Fruit fly (Drosophila melanogaster): ENCODE results near the gene CG8852.
A peak's percentile ranks its signal among the peaks of the same experiment; 100 is the strongest.

The CG8852 gene

dm6 chr2L:3567394-3567793, 42.5 kb downstream of the CG8852 start (continued):
- TF ChIP-seq CG7368 (GFP tag; optimal IDR thresholded peaks at IDR 0.05) (no peak), Sox15 (GFP tag; optimal IDR thresholded peaks at IDR 0.05) (no peak), CG11762 (GFP tag; optimal IDR thresholded peaks at IDR 0.05; ENCODE audit: insufficient read depth) (no peak), CG8319 (GFP tag; optimal IDR thresholded peaks at IDR 0.05) (no peak), cyc (GFP tag; optimal IDR thresholded peaks at IDR 0.05) (peak; percentile 42), CG6792 (GFP tag; optimal IDR thresholded peaks at IDR 0.05) (peak; percentile 33), CG6854 (GFP tag; optimal IDR thresholded peaks at IDR 0.05) (no peak), fd59A (GFP tag; optimal IDR thresholded peaks at IDR 0.05) (no peak), CG15336 (GFP tag; IDR thresholded peaks at IDR 0.05) (no peak), CG8632 (GFP tag; optimal IDR thresholded peaks at IDR 0.05) (no peak), lz (GFP tag; optimal IDR thresholded peaks at IDR 0.05) (peak; percentile 22), ss (GFP tag; optimal IDR thresholded peaks at IDR 0.05) (no peak), CG6163 (GFP tag; IDR thresholded peaks at IDR 0.05) (no peak; the same call in 2 of the 3 replicates), CG34406 (GFP tag; optimal IDR thresholded peaks at IDR 0.05) (peak; percentile 11), Met (GFP tag; optimal IDR thresholded peaks at IDR 0.05) (peak; percentile 46), Hr39 (GFP tag; optimal IDR thresholded peaks at IDR 0.05) (peak; percentile 19), Ets21C (GFP tag; optimal IDR thresholded peaks at IDR 0.05) (peak; percentile 24)

DNA sequence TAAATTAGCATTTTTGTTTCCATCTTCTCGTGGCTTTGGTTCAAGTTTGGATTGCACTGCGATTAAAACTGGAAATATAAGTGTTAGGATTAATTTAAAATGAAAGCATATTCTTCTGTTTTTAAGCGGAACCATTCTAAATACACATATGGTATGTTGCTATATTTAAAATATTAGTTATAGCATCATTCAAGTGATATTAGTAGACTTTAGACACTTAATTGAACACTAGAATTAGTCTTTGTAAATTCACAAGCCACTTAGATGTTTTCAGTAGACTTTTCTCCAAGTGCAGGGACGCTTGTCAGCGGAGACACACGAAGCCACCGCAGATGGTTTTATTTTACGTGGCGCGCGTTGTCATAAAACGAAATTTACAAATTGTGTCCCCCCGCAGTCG, 45.0 kb downstream of the CG8852 start:
- no peak for TF ChIP-seq CG7368 (GFP tag; optimal IDR thresholded peaks at IDR 0.05)
- peak; percentile 79 for TF ChIP-seq svp (GFP tag)
- no peak for TF ChIP-seq Hr4 (GFP tag; optimal IDR thresholded peaks at IDR 0.05)
- peak; percentile 32 for TF ChIP-seq Smox (GFP tag; optimal IDR thresholded peaks at IDR 0.05)
- no peak for TF ChIP-seq CG8632 (GFP tag; optimal IDR thresholded peaks at IDR 0.05)
- TF ChIP-seq CG34406 (GFP tag; optimal IDR thresholded peaks at IDR 0.05) = no peak
- TF ChIP-seq Blimp-1 (GFP tag; optimal IDR thresholded peaks at IDR 0.05) = no peak
- TF ChIP-seq CG6854 (GFP tag; optimal IDR thresholded peaks at IDR 0.05) = no peak
- no peak for TF ChIP-seq CG6808 (GFP tag; optimal IDR thresholded peaks at IDR 0.05)
- no peak for TF ChIP-seq Gug (GFP tag; IDR thresholded peaks at IDR 0.05)
- no peak for TF ChIP-seq Lpt (GFP tag; optimal IDR thresholded peaks at IDR 0.05)
- peak; percentile 31 for TF ChIP-seq pdm3 (GFP tag; optimal IDR thresholded peaks at IDR 0.05)
- no peak for TF ChIP-seq spab (GFP tag; optimal IDR thresholded peaks at IDR 0.05)
- TF ChIP-seq fd59A (GFP tag; optimal IDR thresholded peaks at IDR 0.05) = no peak
- TF ChIP-seq fd85E (GFP tag; optimal IDR thresholded peaks at IDR 0.05) = no peak
- peak; percentile 46 for TF ChIP-seq topi (GFP tag; optimal IDR thresholded peaks at IDR 0.05)
- TF ChIP-seq salr (GFP tag; optimal IDR thresholded peaks at IDR 0.05) = no peak
- TF ChIP-seq OdsH (GFP tag; optimal IDR thresholded peaks at IDR 0.05) = peak; percentile 28
- TF ChIP-seq lz (GFP tag; optimal IDR thresholded peaks at IDR 0.05) = peak; percentile 32
- TF ChIP-seq CG32006 (GFP tag; optimal IDR thresholded peaks at IDR 0.05) = no peak
- TF ChIP-seq Sox102F (GFP tag; optimal IDR thresholded peaks at IDR 0.05) = peak; percentile 54
- no peak for TF ChIP-seq Ets96B (tag; optimal IDR thresholded peaks at IDR 0.05)
- TF ChIP-seq Eip93F (GFP tag; optimal IDR thresholded peaks at IDR 0.05) = no peak
- peak; percentile 59 for TF ChIP-seq esn (GFP tag; optimal IDR thresholded peaks at IDR 0.05)
- TF ChIP-seq CG11762 (GFP tag; optimal IDR thresholded peaks at IDR 0.05; ENCODE audit: insufficient read depth) = no peak
- TF ChIP-seq CG6163 (GFP tag; IDR thresholded peaks at IDR 0.05) = no peak
- TF ChIP-seq CG10631 (GFP tag; optimal IDR thresholded peaks at IDR 0.05) = no peak
- no peak for TF ChIP-seq Eip75B (GFP tag; optimal IDR thresholded peaks at IDR 0.05)
- peak; percentile 24 for TF ChIP-seq CG6792 (GFP tag; optimal IDR thresholded peaks at IDR 0.05)
- peak; percentile 16 for TF ChIP-seq cyc (GFP tag; optimal IDR thresholded peaks at IDR 0.05)
- no peak for TF ChIP-seq CG1621 (tag; optimal IDR thresholded peaks at IDR 0.05)
- TF ChIP-seq CG4318 (GFP tag; optimal IDR thresholded peaks at IDR 0.05) = no peak
- TF ChIP-seq CG8119 (GFP tag; IDR thresholded peaks at IDR 0.05) = no peak
- TF ChIP-seq Hr39 (GFP tag; optimal IDR thresholded peaks at IDR 0.05) = peak; percentile 41
- TF ChIP-seq eg (GFP tag; IDR thresholded peaks at IDR 0.05) = no peak
- TF ChIP-seq dsx (GFP tag; optimal IDR thresholded peaks at IDR 0.05; ENCODE audit: poor library complexity, severe bottlenecking) = no peak
- TF ChIP-seq CG8319 (GFP tag; optimal IDR thresholded peaks at IDR 0.05) = no peak
- TF ChIP-seq CG3919 (GFP tag; optimal IDR thresholded peaks at IDR 0.05) = no peak
- no peak for TF ChIP-seq CG3032 (tag; optimal IDR thresholded peaks at IDR 0.05)
- no peak for TF ChIP-seq CG9139 (GFP tag; optimal IDR thresholded peaks at IDR 0.05)
- TF ChIP-seq Sox15 (GFP tag; optimal IDR thresholded peaks at IDR 0.05) = no peak
- no peak for TF ChIP-seq ss (GFP tag; optimal IDR thresholded peaks at IDR 0.05)
- TF ChIP-seq CG31627 (GFP tag; optimal IDR thresholded peaks at IDR 0.05) = peak; percentile 38
- TF ChIP-seq CG15336 (GFP tag; IDR thresholded peaks at IDR 0.05) = 0 out of 2 replicates have a peak, but pooled peaks have one; percentile 10
- TF ChIP-seq fkh (GFP tag; optimal IDR thresholded peaks at IDR 0.05) = no peak
- TF ChIP-seq achi (GFP tag; optimal IDR thresholded peaks at IDR 0.05) = no peak

Measured in whole organism, prepupa.